Fruit fly (Drosophila melanogaster) whole organism, embryonic: ENCODE results near the gene Ide.

Source experiments
- CG10147 ChIP-seq: fragments of 200-800 bp; sonication (Bioruptor generic); optimal IDR thresholded peaks from 2 replicates; lab custom pipeline; 2019; ENCODE audit warnings: missing biosample characterization, mild to moderate bottlenecking, missing genetic modification characterization, moderate library complexity
- CG10274 ChIP-seq: fragments of 200-800 bp; sonication (Bioruptor generic); optimal IDR thresholded peaks from 3 replicates; lab custom pipeline; 2017; ENCODE audit warnings: missing biosample characterization, mild to moderate bottlenecking, missing genetic modification characterization
- CG10366 ChIP-seq: fragments of 200-800 bp; sonication (Bioruptor generic); IDR thresholded peaks from 2 replicates; pipeline ENCODE4 v1.3.6; 2022; ENCODE audit warnings: missing biosample characterization, missing genetic modification characterization
- CG10543 ChIP-seq: fragments of 200-800 bp; sonication (Bioruptor generic); optimal IDR thresholded peaks from 3 replicates; lab custom pipeline; 2017; ENCODE audit warnings: missing biosample characterization, mild to moderate bottlenecking, missing genetic modification characterization, moderate library complexity
- CG11504 ChIP-seq: fragments of 200-800 bp; sonication (Bioruptor generic); optimal IDR thresholded peaks from 3 replicates; lab custom pipeline; 2019; ENCODE audit warnings: missing biosample characterization, mild to moderate bottlenecking, missing genetic modification characterization, moderate library complexity
- CG12104 ChIP-seq: fragments of 200-800 bp; sonication (Bioruptor generic); optimal IDR thresholded peaks from 3 replicates; lab custom pipeline; 2016; ENCODE audit warnings: missing biosample characterization, missing genetic modification characterization
- CG12942 ChIP-seq: fragments of 200-800 bp; sonication (Bioruptor generic); optimal IDR thresholded peaks from 3 replicates; lab custom pipeline; 2016; ENCODE audit warnings: missing biosample characterization, missing genetic modification characterization
- CG14710 ChIP-seq: fragments of 200-800 bp; sonication (Bioruptor generic); optimal IDR thresholded peaks from 3 replicates; lab custom pipeline; 2019; ENCODE audit warnings: missing biosample characterization, mild to moderate bottlenecking, missing genetic modification characterization, moderate library complexity
- CG16863 ChIP-seq: fragments of 200-800 bp; sonication (Bioruptor generic); optimal IDR thresholded peaks from 3 replicates; lab custom pipeline; 2016; ENCODE audit warnings: missing biosample characterization, missing genetic modification characterization
- CG18262 ChIP-seq: fragments of 200-800 bp; optimal IDR thresholded peaks from 3 replicates; lab custom pipeline; 2019; ENCODE audit warnings: missing biosample characterization, mild to moderate bottlenecking, missing genetic modification characterization, moderate library complexity
- CG18619 ChIP-seq: fragments of 200-800 bp; sonication (Bioruptor generic); optimal IDR thresholded peaks from 3 replicates; lab custom pipeline; 2017; ENCODE audit warnings: missing biosample characterization, mild to moderate bottlenecking, missing genetic modification characterization
- CG30431 ChIP-seq: fragments of 200-800 bp; sonication (Bioruptor generic); optimal IDR thresholded peaks from 2 replicates; lab custom pipeline; 2017; ENCODE audit warnings: missing biosample characterization, missing genetic modification characterization
- CG32767 ChIP-seq: fragments of 200-800 bp; sonication (Bioruptor generic); IDR thresholded peaks from 2 replicates; pipeline ENCODE4 v1.3.6; 2022; ENCODE audit warnings: missing biosample characterization, missing genetic modification characterization
- CG6765 ChIP-seq: fragments of 200-800 bp; sonication (Bioruptor generic); optimal IDR thresholded peaks from 3 replicates; lab custom pipeline; 2017; ENCODE audit warnings: missing biosample characterization, mild to moderate bottlenecking, missing genetic modification characterization
- CG8765 ChIP-seq: fragments of 200-800 bp; sonication (Bioruptor generic); IDR thresholded peaks from 2 replicates; pipeline ENCODE4 v1.3.6; 2022; ENCODE audit warnings: missing biosample characterization, missing genetic modification characterization
- Dad ChIP-seq: fragments of 200-800 bp; sonication (Bioruptor generic); optimal IDR thresholded peaks from 3 replicates; lab custom pipeline; 2016; ENCODE audit warnings: missing biosample characterization, missing genetic modification characterization
- Dfd ChIP-seq, 2 experiments: fragments of >200 bp; optimal IDR thresholded peaks; 2 replicates each; lab custom pipeline; 2017; ENCODE audit warnings: missing biosample characterization in 2 of 2, missing genetic modification characterization in 2 of 2
- Dref ChIP-seq: fragments of 200-800 bp; sonication (Bioruptor generic); IDR thresholded peaks from 2 replicates; pipeline ENCODE4 v1.3.6; 2022; ENCODE audit warnings: missing biosample characterization, missing genetic modification characterization
- E2f2 ChIP-seq: fragments of 200-800 bp; sonication (Bioruptor generic); IDR thresholded peaks from 2 replicates; pipeline ENCODE4 v1.3.6; 2022; ENCODE audit warnings: missing biosample characterization, missing genetic modification characterization
- HLH3B ChIP-seq: fragments of 200-800 bp; sonication (Bioruptor generic); IDR thresholded peaks from 2 replicates; pipeline ENCODE4 v1.3.6; 2022; ENCODE audit warnings: missing biosample characterization, missing genetic modification characterization
- Hr3 ChIP-seq: fragments of 200-800 bp; sonication (Bioruptor generic); optimal IDR thresholded peaks from 3 replicates; lab custom pipeline; 2016; ENCODE audit warnings: missing biosample characterization, missing genetic modification characterization
- Hr39 ChIP-seq: fragments of >200 bp; optimal IDR thresholded peaks from 2 replicates; lab custom pipeline; 2017
- Kr ChIP-seq: fragments of 200-800 bp; sonication (Bioruptor generic); optimal IDR thresholded peaks from 2 replicates; lab custom pipeline; 2017; ENCODE audit warnings: missing biosample characterization, mild to moderate bottlenecking, missing genetic modification characterization
- NC2β ChIP-seq: fragments of 200-800 bp; sonication (Bioruptor generic); optimal IDR thresholded peaks from 2 replicates; lab custom pipeline; 2016; ENCODE audit warnings: missing biosample characterization, missing genetic modification characterization
- Sry-β ChIP-seq: fragments of 200-800 bp; sonication (Bioruptor generic); optimal IDR thresholded peaks from 2 replicates; lab custom pipeline; 2018; ENCODE audit warnings: missing biosample characterization, mild to moderate bottlenecking, missing genetic modification characterization, moderate library complexity
- TFAM ChIP-seq: fragments of 200-800 bp; sonication (Bioruptor generic); optimal IDR thresholded peaks from 2 replicates; lab custom pipeline; 2017; ENCODE audit warnings: missing biosample characterization, missing genetic modification characterization, inconsistent platforms
- Trl ChIP-seq, 3 experiments: fragments of >200 bp in 2 of 3; fragments of 200-800 bp in 1 of 3; sonication (Bioruptor generic) in 1 of 3; optimal IDR thresholded peaks; 2 replicates in 1 of 3; 3 replicates in 2 of 3; lab custom pipeline; 2016 to 2017; ENCODE audit warnings: missing biosample characterization in 1 of 3, missing genetic modification characterization in 1 of 3
- Xrp1 ChIP-seq: fragments of 200-800 bp; sonication (Bioruptor generic); IDR thresholded peaks from 2 replicates; pipeline ENCODE4 v1.3.6; 2022; ENCODE audit warnings: missing biosample characterization, missing genetic modification characterization
- abd-A ChIP-seq: fragments of 200-800 bp; sonication (Bioruptor generic); optimal IDR thresholded peaks from 3 replicates; lab custom pipeline; 2019; ENCODE audit warnings: missing biosample characterization, mild to moderate bottlenecking, missing genetic modification characterization, moderate library complexity
- aop ChIP-seq: fragments of 200-800 bp; sonication (Bioruptor generic); IDR thresholded peaks from 2 replicates; pipeline ENCODE4 v1.3.6; 2022; ENCODE audit warnings: missing biosample characterization, missing genetic modification characterization
- corto ChIP-seq: fragments of 200-800 bp; sonication (Bioruptor generic); optimal IDR thresholded peaks from 2 replicates; lab custom pipeline; 2016; ENCODE audit warnings: missing biosample characterization, mild to moderate bottlenecking, missing genetic modification characterization, moderate library complexity
- crol ChIP-seq: fragments of 200-800 bp; sonication (Bioruptor generic); IDR thresholded peaks from 2 replicates; pipeline ENCODE4 v1.3.6; 2022; ENCODE audit warnings: missing biosample characterization, missing genetic modification characterization
- ewg ChIP-seq: fragments of 200-800 bp; sonication (Bioruptor generic); optimal IDR thresholded peaks from 3 replicates; lab custom pipeline; 2017; ENCODE audit warnings: mild to moderate bottlenecking, missing biosample characterization, missing genetic modification reagents, missing genetic modification characterization
- gem ChIP-seq: fragments of 200-800 bp; sonication (Bioruptor generic); optimal IDR thresholded peaks from 2 replicates; lab custom pipeline; 2019; ENCODE audit warnings: missing biosample characterization, mild to moderate bottlenecking, missing genetic modification characterization, moderate library complexity
- gfzf ChIP-seq: fragments of 200-800 bp; sonication (Bioruptor generic); optimal IDR thresholded peaks from 2 replicates; lab custom pipeline; 2016; ENCODE audit warnings: missing biosample characterization, mild to moderate bottlenecking, missing genetic modification characterization, moderate library complexity
- gsb-n ChIP-seq: fragments of 200-800 bp; sonication (Bioruptor generic); optimal IDR thresholded peaks from 3 replicates; lab custom pipeline; 2018; ENCODE audit warnings: missing biosample characterization, mild to moderate bottlenecking, missing genetic modification characterization
- hbn ChIP-seq: fragments of 200-800 bp; sonication (Bioruptor generic); IDR thresholded peaks from 2 replicates; pipeline ENCODE4 v1.3.6; 2022; ENCODE audit warnings: missing biosample characterization, missing genetic modification characterization; ENCODE audit not compliant: partially characterized antibody
- ind ChIP-seq: fragments of 200-800 bp; sonication (Bioruptor generic); optimal IDR thresholded peaks from 3 replicates; lab custom pipeline; 2016; ENCODE audit warnings: missing biosample characterization, missing genetic modification characterization
- insv ChIP-seq, 2 experiments: fragments of 200-800 bp; sonication (Bioruptor generic); optimal IDR thresholded peaks; 3 replicates each; lab custom pipeline; 2016 to 2018; ENCODE audit warnings: missing biosample characterization in 2 of 2, missing genetic modification characterization in 2 of 2
- klu ChIP-seq: fragments of 200-800 bp; sonication (Bioruptor generic); IDR thresholded peaks from 2 replicates; pipeline ENCODE4 v1.3.6; 2022; ENCODE audit warnings: missing biosample characterization, missing genetic modification characterization
- org-1 ChIP-seq: fragments of 200-800 bp; sonication (Bioruptor generic); optimal IDR thresholded peaks from 2 replicates; lab custom pipeline; 2017; ENCODE audit warnings: missing biosample characterization, missing genetic modification characterization
- otp ChIP-seq: fragments of 200-800 bp; sonication (Bioruptor generic); IDR thresholded peaks from 3 replicates; pipeline ENCODE4, ENCODE4 v1.3.6; 2022; ENCODE audit warnings: missing biosample characterization, missing genetic modification characterization
- toy ChIP-seq: fragments of 200-800 bp; sonication (Bioruptor generic); IDR thresholded peaks from 2 replicates; pipeline ENCODE4 v1.3.6; 2022; ENCODE audit warnings: missing biosample characterization, missing genetic modification characterization
- twi ChIP-seq: fragments of 200-800 bp; optimal IDR thresholded peaks from 2 replicates; lab custom pipeline; 2019; ENCODE audit warnings: missing biosample characterization, mild to moderate bottlenecking, missing genetic modification characterization, moderate library complexity
- zen2 ChIP-seq: fragments of 200-800 bp; sonication (Bioruptor generic); IDR thresholded peaks from 3 replicates; pipeline ENCODE4 v1.3.6; 2022; ENCODE audit warnings: missing biosample characterization, missing genetic modification characterization; ENCODE audit not compliant: partially characterized antibody

Ide gene

DNA sequence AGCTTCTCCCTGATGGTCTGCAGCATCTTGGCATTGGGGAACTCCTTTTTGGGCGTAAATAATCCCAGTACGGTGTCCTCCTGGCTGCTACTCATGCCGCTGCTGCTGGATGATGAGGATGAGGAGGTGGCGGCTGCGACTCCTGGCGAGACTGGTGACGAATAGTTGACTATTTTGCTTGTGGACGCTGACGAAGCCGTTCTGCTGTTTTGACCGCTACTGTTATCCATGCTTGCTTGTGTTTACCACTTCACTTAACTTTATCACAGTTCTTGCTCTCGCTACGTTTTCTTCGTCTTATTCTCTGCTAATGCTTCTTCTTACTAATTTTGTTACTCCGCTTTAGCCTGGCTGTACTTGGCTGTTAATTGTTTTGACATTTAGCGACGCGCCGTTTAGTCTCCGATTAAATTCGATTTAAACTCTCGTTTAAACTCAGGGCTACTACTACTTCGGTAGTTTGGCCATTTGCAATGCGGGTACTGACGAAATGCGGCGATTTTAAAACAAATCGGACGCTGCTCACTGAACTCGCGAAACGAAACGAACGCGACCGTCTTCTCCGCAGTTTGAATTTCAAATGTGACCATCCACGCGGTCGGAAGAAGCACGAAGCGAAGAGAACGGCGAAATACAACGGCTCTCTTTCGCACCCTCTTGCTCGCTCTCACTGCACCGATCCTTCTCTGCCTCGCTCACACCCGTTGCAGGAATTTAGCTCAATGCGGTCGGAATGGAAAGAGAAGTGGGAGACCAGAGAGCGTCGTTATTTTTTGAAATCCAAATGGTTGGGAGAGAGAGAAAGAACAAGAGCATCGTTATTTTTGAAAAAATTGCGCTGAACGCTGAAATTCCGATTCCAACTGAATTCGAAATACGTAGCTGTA lies 25.6 kb upstream of the Ide start, which contains the start of gene trbl (continued):
- TF ChIP-seq Dfd (GFP tag; optimal IDR thresholded peaks at IDR 0.05; lab: Kevin White, UChicago) (no peak), Hr39 (lab: Kevin White, UChicago) (no peak), ewg (GFP tag; lab: Kevin White, UChicago) (no peak), org-1 (GFP tag; lab: Kevin White, UChicago) (no peak), Hr3 (GFP tag; lab: Kevin White, UChicago) (no peak), Sry-β (no peak), Dad (GFP tag; lab: Kevin White, UChicago) (no peak), CG32767 (GFP tag; lab: Robert Waterston, UW) (no peak; the same call in 1 of the 2 replicates), Xrp1 (GFP tag; lab: Robert Waterston, UW) (no peak), CG30431 (GFP tag; lab: Kevin White, UChicago) (no peak), hbn (GFP tag; lab: Robert Waterston, UW) (peak; percentile 50), CG6765 (peak; percentile 43), toy (GFP tag; lab: Robert Waterston, UW) (no peak), gfzf (GFP tag; lab: Kevin White, UChicago) (peak; percentile 59), Dref (GFP tag; lab: Robert Waterston, UW) (no peak), zen2 (GFP tag; lab: Robert Waterston, UW) (no peak; the same call in 2 of the 3 replicates), HLH3B (GFP tag; lab: Robert Waterston, UW) (no peak), gem (tag; lab: Kevin White, UChicago) (no peak), insv (GFP tag; optimal IDR thresholded peaks at IDR 0.05; lab: Kevin White, UChicago) (peak in 1 of 2 experiments; percentile 72), CG10147 (GFP tag; lab: Kevin White, UChicago) (no peak), Trl (optimal IDR thresholded peaks at IDR 0.05; lab: Kevin White, UChicago) (peak; percentile 97 to 98), Trl (GFP tag; optimal IDR thresholded peaks at IDR 0.05; lab: Kevin White, UChicago) (peak; percentile 80), CG10274 (GFP tag; lab: Kevin White, UChicago) (no peak), corto (GFP tag; lab: Kevin White, UChicago) (no peak), CG10543 (GFP tag; lab: Kevin White, UChicago) (peak; percentile 81), CG10366 (GFP tag; lab: Robert Waterston, UW) (no peak), CG12104 (no peak), CG18262 (tag; lab: Kevin White, UChicago) (no peak), twi (tag; lab: Kevin White, UChicago) (no peak), CG14710 (tag; lab: Kevin White, UChicago) (peak; percentile 26), CG8765 (GFP tag; lab: Robert Waterston, UW) (no peak), Kr (GFP tag; lab: Kevin White, UChicago) (peak; percentile 13), aop (no peak), abd-A (peak; percentile 2), crol (GFP tag; lab: Robert Waterston, UW) (no peak), NC2β (GFP tag; lab: Kevin White, UChicago) (peak; percentile 13), CG18619 (GFP tag; lab: Kevin White, UChicago) (no peak), ind (GFP tag; lab: Kevin White, UChicago) (no peak), gsb-n (no peak), CG16863 (GFP tag; lab: Kevin White, UChicago) (no peak), E2f2 (GFP tag; lab: Robert Waterston, UW) (peak; percentile 60), TFAM (no peak), CG12942 (GFP tag; lab: Kevin White, UChicago) (no peak), klu (GFP tag; lab: Robert Waterston, UW) (no peak), CG11504 (peak; percentile 12), otp (GFP tag; lab: Robert Waterston, UW) (no peak)
